Worm (Caenorhabditis elegans): ENCODE results near the gene F56C3.4.

ce11 chrX:1381565-1381964 is 21.0 kb upstream of the F56C3.4 start, which contains the start of gene F56C3.10:
- TF ChIP-seq hmg-4 (GFP tag; optimal IDR thresholded peaks at IDR 0.05) (no peak), aly-1 (tag; optimal IDR thresholded peaks at IDR 0.05) (no peak), tbx-37 (GFP tag; conservative IDR thresholded peaks at IDR 0.05) (no peak), hnd-1 (tag; optimal IDR thresholded peaks at IDR 0.05) (no peak), tbx-11 (GFP tag; IDR thresholded peaks at IDR 0.05) (no peak), ama-1 (optimal IDR thresholded peaks at IDR 0.05) (no peak), F13C5.2 (tag; optimal IDR thresholded peaks at IDR 0.05) (no peak), pes-1 (GFP tag; IDR thresholded peaks at IDR 0.05) (no peak), sea-1 (GFP tag; conservative IDR thresholded peaks at IDR 0.05) (no peak), ceh-13 (GFP tag; optimal IDR thresholded peaks at IDR 0.05) (no peak), ceh-36 (tag; optimal IDR thresholded peaks at IDR 0.05) (no peak), scrt-1 (GFP tag; IDR thresholded peaks at IDR 0.05) (no peak), hmbx-1 (tag; optimal IDR thresholded peaks at IDR 0.05) (no peak), flt-1 (GFP tag; IDR thresholded peaks at IDR 0.05) (no peak)

All from whole organism, early embryonic.